Worm (Caenorhabditis elegans) whole organism, L1 larva: Measurements from ENCODE around the gene srd-11.

Source experiments
- C16A3.4 ChIP-seq: fragments of 150-350 bp; optimal IDR thresholded peaks from 2 replicates; lab custom pipeline; 2014; ENCODE audit warnings: missing biosample characterization, missing genetic modification characterization
- C34B4.2 ChIP-seq: sonication (generic microtip); optimal IDR thresholded peaks from 2 replicates; lab custom pipeline; 2017; ENCODE audit warnings: mild to moderate bottlenecking, missing genetic modification characterization, missing compliant biosample characterization
- blmp-1 ChIP-seq: fragments of 150-350 bp; optimal IDR thresholded peaks from 2 replicates; lab custom pipeline; 2014; ENCODE audit warnings: missing biosample characterization, missing genetic modification characterization
- ceh-90 ChIP-seq: sonication (generic microtip); optimal IDR thresholded peaks from 2 replicates; lab custom pipeline; 2016; ENCODE audit warnings: missing genetic modification characterization, missing compliant biosample characterization
- ces-1 ChIP-seq: fragments of 150-350 bp; optimal IDR thresholded peaks from 2 replicates; lab custom pipeline; 2014; ENCODE audit warnings: missing biosample characterization, missing genetic modification reagents, missing genetic modification characterization
- dpl-1 ChIP-seq, 3 experiments: fragments of 150-350 bp in 2 of 3; sonication (generic microtip) in 1 of 3; optimal IDR thresholded peaks; 2 replicates each; lab custom pipeline; 2014 to 2017; ENCODE audit warnings: missing biosample characterization in 3 of 3, missing genetic modification characterization in 3 of 3, missing genetic modification reagents in 3 of 3
- efl-1 ChIP-seq, 4 experiments: fragments of 150-350 bp; optimal IDR thresholded peaks in 3 of 4; peaks in 1 of 4; 1 replicate in 1 of 4; 2 replicates in 3 of 4; lab custom pipeline; 2014; ENCODE audit warnings: missing biosample characterization in 2 of 4, missing genetic modification characterization in 2 of 4, missing genetic modification reagents in 2 of 4
- egl-13 ChIP-seq: sonication (generic microtip); optimal IDR thresholded peaks from 2 replicates; lab custom pipeline; 2016; ENCODE audit warnings: missing genotype, missing genetic modification reagents, missing genetic modification characterization, missing compliant biosample characterization
- egl-27 ChIP-seq, 2 experiments: fragments of 150-350 bp in 1 of 2; sonication (generic microtip); optimal IDR thresholded peaks; 3 replicates each; lab custom pipeline; 2017 to 2018; ENCODE audit warnings: missing biosample characterization in 2 of 2, missing genetic modification characterization in 2 of 2, missing genetic modification reagents in 2 of 2
- elt-2 ChIP-seq: sonication (generic microtip); optimal IDR thresholded peaks from 2 replicates; lab custom pipeline; 2016; ENCODE audit warnings: missing genetic modification characterization, mild to moderate bottlenecking, inconsistent platforms, missing compliant biosample characterization, missing genetic modification reagents
- elt-3 ChIP-seq, 6 experiments: fragments of 150-350 bp in 1 of 6; sonication (generic microtip); optimal IDR thresholded peaks; 2 replicates each; lab custom pipeline; 2017 to 2018; ENCODE audit warnings: missing biosample characterization in 6 of 6, missing genetic modification characterization in 6 of 6, inconsistent platforms in 1 of 6
- ets-5 ChIP-seq: fragments of 200-800 bp; sonication (Bioruptor generic); IDR thresholded peaks from 2 replicates; pipeline ENCODE4 v1.3.6; 2022; ENCODE audit warnings: missing genetic modification characterization, missing compliant biosample characterization
- fkh-4 ChIP-seq: sonication (generic microtip); optimal IDR thresholded peaks from 2 replicates; lab custom pipeline; 2016; ENCODE audit warnings: missing compliant biosample characterization, missing genetic modification characterization, borderline replicate concordance
- fkh-8 ChIP-seq: sonication (generic microtip); optimal IDR thresholded peaks from 2 replicates; lab custom pipeline; 2016; ENCODE audit warnings: mild to moderate bottlenecking, missing genetic modification characterization, missing compliant biosample characterization
- fos-1 ChIP-seq: fragments of 150-350 bp; optimal IDR thresholded peaks from 2 replicates; lab custom pipeline; 2014; ENCODE audit warnings: missing biosample characterization, missing genetic modification characterization
- lin-14 ChIP-seq: fragments of 200-800 bp; sonication (Bioruptor generic); optimal IDR thresholded peaks from 2 replicates; lab custom pipeline; 2018; ENCODE audit warnings: mild to moderate bottlenecking, missing genetic modification characterization, moderate library complexity, missing compliant biosample characterization
- lin-35 ChIP-seq, 2 experiments: fragments of 150-350 bp; optimal IDR thresholded peaks; 2 replicates each; lab custom pipeline; 2014; ENCODE audit warnings: missing biosample characterization in 2 of 2, missing genetic modification characterization in 2 of 2, missing genetic modification reagents in 2 of 2
- lsy-2 ChIP-seq, 2 experiments: fragments of 150-350 bp; optimal IDR thresholded peaks; 2 replicates each; lab custom pipeline; 2014; ENCODE audit warnings: missing biosample characterization in 2 of 2, missing genetic modification characterization in 2 of 2
- mdl-1 ChIP-seq, 2 experiments: fragments of 150-350 bp; optimal IDR thresholded peaks; 2 replicates each; lab custom pipeline; 2014 to 2017; ENCODE audit warnings: missing biosample characterization in 2 of 2, missing genetic modification characterization in 2 of 2, inconsistent platforms in 1 of 2
- mep-1 ChIP-seq: fragments of 150-350 bp; optimal IDR thresholded peaks from 2 replicates; lab custom pipeline; 2014; ENCODE audit warnings: missing biosample characterization, missing genetic modification characterization
- nhr-11 ChIP-seq: fragments of 150-350 bp; optimal IDR thresholded peaks from 2 replicates; lab custom pipeline; 2014; ENCODE audit warnings: missing biosample characterization, missing genetic modification characterization
- nhr-19 ChIP-seq: fragments of 200-800 bp; sonication (Bioruptor generic); conservative IDR thresholded peaks from 2 replicates; pipeline ENCODE4 v1.3.6; 2022; ENCODE audit warnings: missing genetic modification characterization, missing compliant biosample characterization
- nhr-20 ChIP-seq: sonication (generic microtip); optimal IDR thresholded peaks from 2 replicates; lab custom pipeline; 2016; ENCODE audit warnings: mild to moderate bottlenecking, missing genetic modification characterization, missing compliant biosample characterization
- nhr-71 ChIP-seq: sonication (generic microtip); optimal IDR thresholded peaks from 2 replicates; lab custom pipeline; 2016; ENCODE audit warnings: mild to moderate bottlenecking, missing genetic modification characterization, moderate library complexity, missing compliant biosample characterization
- nhr-85 ChIP-seq: sonication (generic microtip); peaks from one replicate; lab custom pipeline; 2016; ENCODE audit warnings: missing genetic modification characterization, inconsistent platforms, missing compliant biosample characterization
- nhr-90 ChIP-seq: sonication (generic microtip); optimal IDR thresholded peaks from 2 replicates; lab custom pipeline; 2016; ENCODE audit warnings: mild to moderate bottlenecking, missing genetic modification characterization, missing compliant biosample characterization; ENCODE audit not compliant: poor library complexity
- pax-3 ChIP-seq: fragments of 200-800 bp; sonication (Bioruptor generic); optimal IDR thresholded peaks from 2 replicates; lab custom pipeline; 2018; ENCODE audit warnings: mild to moderate bottlenecking, missing genetic modification characterization, moderate library complexity, missing compliant biosample characterization
- snu-23 ChIP-seq: sonication (generic microtip); optimal IDR thresholded peaks from 2 replicates; lab custom pipeline; 2016; ENCODE audit warnings: missing genetic modification characterization, missing compliant biosample characterization
- sox-4 ChIP-seq: sonication (generic microtip); optimal IDR thresholded peaks from 2 replicates; lab custom pipeline; 2016; ENCODE audit warnings: missing genetic modification characterization, missing compliant biosample characterization
- swsn-7 ChIP-seq: sonication (generic microtip); optimal IDR thresholded peaks from 2 replicates; lab custom pipeline; 2016; ENCODE audit warnings: missing genetic modification characterization, missing compliant biosample characterization
- tlp-1 ChIP-seq: fragments of 150-350 bp; optimal IDR thresholded peaks from 2 replicates; lab custom pipeline; 2014; ENCODE audit warnings: missing biosample characterization, missing genetic modification characterization
- unc-130 ChIP-seq: fragments of 150-350 bp; optimal IDR thresholded peaks from 2 replicates; lab custom pipeline; 2017; ENCODE audit warnings: missing biosample characterization, missing genetic modification characterization, inconsistent platforms
- unc-86 ChIP-seq: sonication (generic microtip); optimal IDR thresholded peaks from 2 replicates; lab custom pipeline; 2016; ENCODE audit warnings: missing genetic modification characterization, missing compliant biosample characterization
- vab-15 ChIP-seq: sonication (generic microtip); optimal IDR thresholded peaks from 2 replicates; lab custom pipeline; 2017; ENCODE audit warnings: missing genotype, mild to moderate bottlenecking, missing genetic modification characterization, missing compliant biosample characterization
- zip-4 ChIP-seq: fragments of 200-800 bp; sonication (Bioruptor generic); optimal IDR thresholded peaks from 2 replicates; lab custom pipeline; 2018; ENCODE audit warnings: mild to moderate bottlenecking, missing genetic modification characterization, moderate library complexity, missing compliant biosample characterization

srd-11 gene

DNA sequence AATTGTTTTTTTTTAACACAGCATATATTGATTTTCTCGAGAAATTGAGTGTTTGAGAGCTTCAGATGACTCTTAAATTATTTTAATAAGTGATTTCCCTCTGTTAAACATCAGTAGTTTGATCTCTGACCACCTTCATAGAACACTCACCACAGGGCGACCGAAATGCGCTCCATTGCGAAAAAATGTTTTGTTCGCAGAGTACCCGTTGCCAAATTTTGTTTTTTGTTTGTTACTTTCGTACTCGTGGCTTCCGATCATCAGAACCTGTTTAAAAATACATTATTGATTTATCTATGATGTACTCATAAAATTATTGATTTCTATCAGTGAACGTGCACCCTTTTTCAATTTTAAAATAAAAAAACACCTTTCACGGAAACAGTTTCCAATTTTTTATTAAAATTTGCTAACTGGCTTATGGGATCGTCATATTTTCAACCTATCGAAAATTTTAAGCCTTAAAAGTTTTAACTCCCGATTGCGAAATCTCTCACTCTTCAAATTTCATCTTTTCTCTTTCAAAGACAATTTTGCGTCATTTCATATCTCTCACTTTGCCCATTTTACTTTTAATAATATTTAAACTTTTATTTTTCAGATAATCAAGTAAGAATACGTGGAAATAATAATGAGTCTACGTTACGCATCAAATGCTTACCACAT lies 41.1 kb upstream of the srd-11 start, which contains the start of gene letm-1:
letm-1 (plus strand) TSS at position 598 of the 666 bp plus-strand sequence.
- TF ChIP-seq nhr-85 (tag; lab: Kevin White, UChicago) (peak; percentile 76), ets-5 (GFP tag; lab: Robert Waterston, UW) (no peak), elt-3 (tag; optimal IDR thresholded peaks at IDR 0.05; lab: Kevin White, UChicago) (peak in 1 of 6 experiments; percentile 12), dpl-1 (GFP tag; optimal IDR thresholded peaks at IDR 0.05; lab: Kevin White, UChicago) (peak in 2 of 3 experiments; percentile 9 to 38), lsy-2 (tag; optimal IDR thresholded peaks at IDR 0.05; lab: Kevin White, UChicago) (peak in 1 of 2 experiments; percentile 12), C16A3.4 (peak; percentile 48), snu-23 (peak; percentile 39), elt-2 (tag; lab: Kevin White, UChicago) (peak; percentile 2), nhr-20 (tag; lab: Kevin White, UChicago) (peak; percentile 52), fos-1 (no peak), mdl-1 (tag; optimal IDR thresholded peaks at IDR 0.05; lab: Kevin White, UChicago) (peak in 1 of 2 experiments; percentile 48), nhr-19 (GFP tag; lab: Robert Waterston, UW) (peak; percentile 46), efl-1 (optimal IDR thresholded peaks at IDR 0.05; lab: Kevin White, UChicago) (no peak), efl-1 (GFP tag; optimal IDR thresholded peaks at IDR 0.05 in 1 of 2; lab: Kevin White, UChicago) (no peak), blmp-1 (tag; lab: Kevin White, UChicago) (peak; percentile 17), nhr-71 (peak; percentile 67), zip-4 (GFP tag; lab: Kevin White, UChicago) (peak; percentile 40), lin-35 (GFP tag; optimal IDR thresholded peaks at IDR 0.05; lab: Kevin White, UChicago) (peak; percentile 17 to 54), lin-14 (GFP tag; lab: Kevin White, UChicago) (peak; percentile 50), fkh-8 (tag; lab: Kevin White, UChicago) (no peak), egl-13 (tag; lab: Kevin White, UChicago) (no peak)
- TF ChIP-seq, all 84 proteins: peak for 15

DNA sequence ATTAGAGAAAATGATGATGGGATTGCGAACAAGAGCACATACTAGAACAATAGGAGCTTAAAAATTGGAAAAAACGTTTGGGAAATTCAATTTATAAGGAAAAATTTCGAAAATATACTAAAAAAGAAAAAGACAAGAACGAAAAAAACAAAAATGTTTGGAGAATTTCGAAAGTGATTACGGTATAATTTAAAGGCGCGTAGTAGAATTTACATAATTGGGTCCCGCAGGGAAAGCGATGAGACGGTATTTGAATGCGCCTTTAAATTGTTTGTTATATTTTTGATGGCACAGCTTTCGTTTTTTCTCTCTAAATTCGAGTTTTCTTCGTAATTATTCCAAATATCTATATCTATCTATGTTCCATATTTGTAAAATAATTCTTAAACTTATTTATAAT lies 40.5 kb upstream of the srd-11 start:
- TF ChIP-seq C34B4.2 (tag; lab: Kevin White, UChicago) (no peak), nhr-85 (tag; lab: Kevin White, UChicago) (peak; percentile 21)

DNA sequence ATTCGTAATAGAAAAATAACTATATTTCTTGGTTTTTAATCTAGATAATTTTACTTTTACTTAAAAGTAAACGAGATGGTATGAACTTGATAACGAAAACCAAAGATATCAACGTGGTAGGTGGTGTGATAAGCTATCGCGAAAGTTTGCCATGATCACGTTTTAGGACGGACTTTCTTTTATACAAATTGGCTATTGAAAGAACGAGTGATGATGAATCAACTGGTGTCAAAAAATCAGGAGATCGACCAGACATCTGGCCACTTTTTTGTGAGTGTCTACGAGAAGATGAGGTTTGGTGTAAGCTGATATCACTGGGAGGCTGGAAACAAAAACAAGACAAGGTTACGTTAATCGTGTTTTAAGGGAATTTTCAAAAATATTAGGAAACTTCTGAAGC lies 39.6 kb upstream of the srd-11 start:
- TF ChIP-seq ces-1 (no peak), C16A3.4 (no peak), elt-3 (tag; optimal IDR thresholded peaks at IDR 0.05; lab: Kevin White, UChicago) (peak in 4 of 6 experiments; percentile 36 to 61 (median 54)), fkh-8 (tag; lab: Kevin White, UChicago) (no peak), nhr-90 (tag; lab: Kevin White, UChicago) (peak; percentile 12), nhr-11 (tag; lab: Kevin White, UChicago) (no peak), mep-1 (tag; lab: Kevin White, UChicago) (peak; percentile 6), lsy-2 (tag; optimal IDR thresholded peaks at IDR 0.05; lab: Kevin White, UChicago) (peak in 1 of 2 experiments; percentile 13), egl-27 (tag; optimal IDR thresholded peaks at IDR 0.05; lab: Kevin White, UChicago) (no peak), unc-130 (peak; percentile 11), fkh-4 (tag; lab: Kevin White, UChicago) (no peak), nhr-85 (tag; lab: Kevin White, UChicago) (no peak), vab-15 (tag; lab: Kevin White, UChicago) (no peak), ceh-90 (tag; lab: Kevin White, UChicago) (no peak), swsn-7 (tag; lab: Kevin White, UChicago) (no peak), snu-23 (peak; percentile 18), lin-35 (GFP tag; optimal IDR thresholded peaks at IDR 0.05; lab: Kevin White, UChicago) (peak in 1 of 2 experiments; percentile 54), sox-4 (tag; lab: Kevin White, UChicago) (no peak), elt-2 (tag; lab: Kevin White, UChicago) (peak; percentile 42), pax-3 (tag; lab: Kevin White, UChicago) (no peak), nhr-19 (GFP tag; lab: Robert Waterston, UW) (peak; percentile 15; the same call in 1 of the 2 replicates), tlp-1 (tag; lab: Kevin White, UChicago) (no peak), mdl-1 (tag; optimal IDR thresholded peaks at IDR 0.05; lab: Kevin White, UChicago) (peak in 1 of 2 experiments; percentile 10), unc-86 (tag; lab: Kevin White, UChicago) (no peak), blmp-1 (tag; lab: Kevin White, UChicago) (peak; percentile 83)
